Worm (Caenorhabditis elegans) whole organism, L2 larva: Measurements from ENCODE around the gene Y40H7A.11.

Experiments
- alr-1 ChIP-seq: fragments of 150-350 bp; optimal IDR thresholded peaks from 2 replicates; lab custom pipeline; 2014; ENCODE audit warnings: missing biosample characterization, missing genetic modification characterization
- ama-1 ChIP-seq: fragments of 150-350 bp; optimal IDR thresholded peaks from 2 replicates; lab custom pipeline; 2018; ENCODE audit warnings: inconsistent platforms
- blmp-1 ChIP-seq: sonication (generic microtip); optimal IDR thresholded peaks from 2 replicates; lab custom pipeline; 2017; ENCODE audit warnings: missing genetic modification characterization, mild to moderate bottlenecking, missing compliant biosample characterization, antibody characterized with exemption, moderate library complexity; ENCODE audit not compliant: insufficient read depth
- ceh-16 ChIP-seq: fragments of 150-350 bp; optimal IDR thresholded peaks from 2 replicates; lab custom pipeline; 2014; ENCODE audit warnings: missing biosample characterization, missing genetic modification characterization
- fos-1 ChIP-seq: fragments of 150-350 bp; optimal IDR thresholded peaks from 2 replicates; lab custom pipeline; 2014; ENCODE audit warnings: missing biosample characterization, missing genetic modification characterization
- mab-5 ChIP-seq: fragments of 150-350 bp; optimal IDR thresholded peaks from 2 replicates; lab custom pipeline; 2014; ENCODE audit warnings: missing biosample characterization, missing genetic modification characterization
- peb-1 ChIP-seq: fragments of 150-350 bp; optimal IDR thresholded peaks from 2 replicates; lab custom pipeline; 2014; ENCODE audit warnings: missing biosample characterization, missing genetic modification characterization
- unc-55 ChIP-seq: fragments of 150-350 bp; sonication (generic microtip); optimal IDR thresholded peaks from 3 replicates; lab custom pipeline; 2014; ENCODE audit warnings: missing biosample characterization, missing genetic modification reagents, missing genetic modification characterization

DNA sequence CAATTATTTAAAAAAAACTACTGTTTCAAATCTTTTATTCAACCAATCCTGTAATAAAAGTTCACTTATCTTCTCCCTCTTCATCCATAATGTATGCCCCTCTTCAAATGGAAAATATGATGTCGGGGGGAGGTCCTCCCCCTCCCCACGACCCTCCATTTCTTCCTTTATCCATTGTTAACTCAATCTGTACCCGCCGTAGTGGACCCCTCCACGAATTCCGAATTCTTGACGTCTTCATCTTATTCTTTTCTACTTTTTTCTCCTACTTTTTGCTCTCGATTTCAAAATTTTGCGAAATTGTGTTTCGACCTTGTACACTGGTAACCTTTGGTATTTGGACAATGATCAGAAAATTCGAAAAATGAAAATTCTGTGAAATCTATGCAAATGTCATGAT lies 15.7 kb upstream of the Y40H7A.11 start, which contains the start of gene lgc-52:
- no peak for TF ChIP-seq peb-1
- no peak for TF ChIP-seq mab-5 (tag; lab: Kevin White, UChicago)
- TF ChIP-seq ceh-16 = no peak
- TF ChIP-seq fos-1 (tag; lab: Kevin White, UChicago) = no peak
- no peak for TF ChIP-seq ama-1 (lab: Kevin White, UChicago)
- no peak for TF ChIP-seq blmp-1 (tag; lab: Kevin White, UChicago)
- no peak for TF ChIP-seq alr-1 (tag; lab: Kevin White, UChicago)
- no peak for TF ChIP-seq unc-55 (GFP tag; lab: Kevin White, UChicago)
